Worm (Caenorhabditis elegans): ENCODE results near the gene C49A9.3.

- TF ChIP-seq lsy-2 (tag; optimal IDR thresholded peaks at IDR 0.05) (no peak), pha-4 (tag; optimal IDR thresholded peaks at IDR 0.05) (no peak), nhr-237 (tag; optimal IDR thresholded peaks at IDR 0.05) (no peak), flh-1 (GFP tag; optimal IDR thresholded peaks at IDR 0.05) (no peak), nhr-76 (tag; optimal IDR thresholded peaks at IDR 0.05) (no peak), nhr-28 (tag; optimal IDR thresholded peaks at IDR 0.05) (no peak), drap-1 (GFP tag; optimal IDR thresholded peaks at IDR 0.05) (no peak), ces-1 (GFP tag; optimal IDR thresholded peaks at IDR 0.05) (no peak), elt-3 (tag; optimal IDR thresholded peaks at IDR 0.05) (no peak), M03D4.4 (tag; optimal IDR thresholded peaks at IDR 0.05) (no peak), unc-39 (tag; optimal IDR thresholded peaks at IDR 0.05) (no peak), lin-13 (tag; optimal IDR thresholded peaks at IDR 0.05) (no peak), ceh-43 (GFP tag; optimal IDR thresholded peaks at IDR 0.05) (no peak), unc-62 (GFP tag; optimal IDR thresholded peaks at IDR 0.05) (no peak)
These were observed 37.1 kb downstream of the C49A9.3 start for ce11 chrIV:6258967-6259366.

Data from whole organism, mixed stage, embryonic.